Worm (Caenorhabditis elegans): ENCODE data around the gene cept-2.
A peak's percentile ranks its signal among the peaks of the same experiment; 100 is the strongest.

Gene cept-2

ce11 chrV:14350949-14351348, 3.4 kb downstream of the cept-2 start:
- TF ChIP-seq egl-27 (tag; optimal IDR thresholded peaks at IDR 0.05) (peak; percentile 40), zag-1 (tag; optimal IDR thresholded peaks at IDR 0.05) (peak; percentile 87), mdl-1 (tag; optimal IDR thresholded peaks at IDR 0.05) (peak in 1 of 2 experiments; percentile 40), unc-39 (tag; optimal IDR thresholded peaks at IDR 0.05) (peak; percentile 12), ztf-11 (tag; optimal IDR thresholded peaks at IDR 0.05) (no peak), blmp-1 (tag; optimal IDR thresholded peaks at IDR 0.05; ENCODE audit: insufficient read depth) (peak; percentile 54), unc-55 (GFP tag; optimal IDR thresholded peaks at IDR 0.05) (peak; percentile 80), nhr-25 (tag; optimal IDR thresholded peaks at IDR 0.05) (peak; percentile 58), Y55F3AM.14 (GFP tag; optimal IDR thresholded peaks at IDR 0.05) (peak; percentile 16), lin-13 (GFP tag; optimal IDR thresholded peaks at IDR 0.05) (peak; percentile 58), gmeb-1 (tag; optimal IDR thresholded peaks at IDR 0.05) (peak; percentile 61), lsy-2 (tag; optimal IDR thresholded peaks at IDR 0.05) (peak; percentile 1 to 76), F13H6.1 (tag; optimal IDR thresholded peaks at IDR 0.05) (peak; percentile 79), sma-3 (GFP tag; optimal IDR thresholded peaks at IDR 0.05) (peak; percentile 72), crh-2 (tag; optimal IDR thresholded peaks at IDR 0.05) (peak; percentile 93), elt-1 (tag; optimal IDR thresholded peaks at IDR 0.05) (no peak), sem-4 (tag; optimal IDR thresholded peaks at IDR 0.05) (peak; percentile 37), nhr-237 (tag; optimal IDR thresholded peaks at IDR 0.05) (no peak), snpc-4 (tag; optimal IDR thresholded peaks at IDR 0.05) (peak; percentile 87), nhr-11 (tag; optimal IDR thresholded peaks at IDR 0.05) (peak; percentile 49), C34F6.9 (tag; optimal IDR thresholded peaks at IDR 0.05) (peak; percentile 90), fos-1 (tag; optimal IDR thresholded peaks at IDR 0.05) (peak; percentile 91), nhr-129 (tag; optimal IDR thresholded peaks at IDR 0.05) (peak; percentile 88), mbf-1 (tag; optimal IDR thresholded peaks at IDR 0.05) (no peak), nhr-21 (tag; optimal IDR thresholded peaks at IDR 0.05) (peak; percentile 59), lin-11 (tag; optimal IDR thresholded peaks at IDR 0.05) (peak; percentile 59), ama-1 (optimal IDR thresholded peaks at IDR 0.05) (peak; percentile 4), R02D3.7 (tag; optimal IDR thresholded peaks at IDR 0.05) (no peak), mab-5 (tag; optimal IDR thresholded peaks at IDR 0.05) (peak; percentile 50), sma-9 (GFP tag; optimal IDR thresholded peaks at IDR 0.05) (peak; percentile 49), sma-9 (tag; optimal IDR thresholded peaks at IDR 0.05) (no peak), unc-62 (GFP tag; optimal IDR thresholded peaks at IDR 0.05) (no peak), nhr-23 (tag; optimal IDR thresholded peaks at IDR 0.05) (no peak), ztf-4 (tag; optimal IDR thresholded peaks at IDR 0.05) (no peak)

- no peak for TF ChIP-seq sem-4 (tag; optimal IDR thresholded peaks at IDR 0.05)
- TF ChIP-seq blmp-1 (tag; optimal IDR thresholded peaks at IDR 0.05; ENCODE audit: insufficient read depth), result no peak
- TF ChIP-seq peb-1 (tag; optimal IDR thresholded peaks at IDR 0.05), result no peak
- TF ChIP-seq dmd-4 (tag; optimal IDR thresholded peaks at IDR 0.05), result no peak
- no peak for TF ChIP-seq ceh-82 (tag; optimal IDR thresholded peaks at IDR 0.05)
- TF ChIP-seq nhr-23 (tag; optimal IDR thresholded peaks at IDR 0.05), result no peak
- no peak for TF ChIP-seq R02D3.7 (tag; optimal IDR thresholded peaks at IDR 0.05)
- TF ChIP-seq zag-1 (tag; optimal IDR thresholded peaks at IDR 0.05), result no peak
- TF ChIP-seq sma-9 (GFP tag; optimal IDR thresholded peaks at IDR 0.05), result no peak
- TF ChIP-seq sma-9 (tag; optimal IDR thresholded peaks at IDR 0.05), result no peak
- TF ChIP-seq ztf-1 (GFP tag; conservative IDR thresholded peaks at IDR 0.05), result no peak
- TF ChIP-seq unc-55 (GFP tag; optimal IDR thresholded peaks at IDR 0.05), result no peak
- TF ChIP-seq aly-2 (tag; optimal IDR thresholded peaks at IDR 0.05), result no peak
- no peak for TF ChIP-seq lin-11 (tag; optimal IDR thresholded peaks at IDR 0.05)
Measured at ce11 chrV:14351629-14352028, 4.1 kb downstream of the cept-2 start, which contains the start of gene vha-13. Gene vha-13 (plus strand): TSS chrV:14351709.

- TF ChIP-seq Y55F3AM.14 (GFP tag; optimal IDR thresholded peaks at IDR 0.05) (no peak), mab-5 (tag; optimal IDR thresholded peaks at IDR 0.05) (no peak), nhr-237 (tag; optimal IDR thresholded peaks at IDR 0.05) (no peak), nhr-10 (tag; optimal IDR thresholded peaks at IDR 0.05) (no peak), nhr-21 (tag; optimal IDR thresholded peaks at IDR 0.05) (no peak), ztf-1 (GFP tag; conservative IDR thresholded peaks at IDR 0.05) (no peak), lin-11 (tag; optimal IDR thresholded peaks at IDR 0.05) (no peak), lin-13 (GFP tag; optimal IDR thresholded peaks at IDR 0.05) (no peak)
Measured at ce11 chrV:14352032-14352431, 4.5 kb downstream of the cept-2 start.
